Fruit fly (Drosophila melanogaster) S2 (cell line): ENCODE results near the gene Drep4.

Source experiments
- CG8478 ChIP-seq: fragments of >200 bp; optimal IDR thresholded peaks from 2 replicates; lab custom pipeline; 2018
- CTCF ChIP-seq, 2 experiments: fragments of >200 bp; optimal IDR thresholded peaks; 2 replicates each; lab custom pipeline; 2018

DNA sequence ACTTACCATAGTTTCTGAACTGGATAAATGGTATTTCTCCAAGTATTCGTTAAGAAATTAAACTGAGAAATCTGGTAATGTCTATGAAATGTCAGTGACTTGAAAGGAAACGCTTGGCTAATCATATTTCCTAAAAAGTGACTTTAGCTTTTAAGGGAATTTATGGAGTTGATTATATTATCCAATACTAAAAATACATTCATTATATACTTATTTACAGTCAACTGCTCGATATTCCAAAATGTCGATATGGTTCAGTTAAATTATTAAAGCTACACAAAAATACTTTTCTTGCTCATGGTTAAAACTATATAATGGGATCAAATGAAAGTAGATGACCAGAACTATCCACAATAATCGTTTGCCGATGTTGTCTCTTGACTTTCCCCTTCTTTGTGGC lies 20.5 kb downstream of the Drep4 start, which contains the start of gene CG31848:
- no peak for TF ChIP-seq CTCF (optimal IDR thresholded peaks at IDR 0.05; lab: Kevin White, UChicago)
- TF ChIP-seq CG8478 (lab: Kevin White, UChicago): no peak
